Fruit fly (Drosophila melanogaster) S2 (cell line): ENCODE results near the gene Esyt2.

Experiments used
- CG8478 ChIP-seq: fragments of >200 bp; optimal IDR thresholded peaks from 2 replicates; lab custom pipeline; 2018
- CTCF ChIP-seq, 2 experiments: fragments of >200 bp; optimal IDR thresholded peaks; 2 replicates each; lab custom pipeline; 2018

- TF ChIP-seq CG8478 (lab: Kevin White, UChicago), result no peak
- no peak for TF ChIP-seq CTCF (optimal IDR thresholded peaks at IDR 0.05; lab: Kevin White, UChicago)
Observed at dm6 chr3R:24523578-24523977, 20.9 kb upstream of the Esyt2 start, which contains the start of gene CG13622.
